Worm (Caenorhabditis elegans) whole organism, early embryonic: ENCODE results near the gene arp-1.

Source experiments
- ama-1 ChIP-seq: fragments of 150-350 bp; optimal IDR thresholded peaks from 2 replicates; lab custom pipeline; 2014
- ets-7 ChIP-seq: sonication (generic microtip); optimal IDR thresholded peaks from 2 replicates; lab custom pipeline; 2016; ENCODE audit warnings: missing genotype, missing genetic modification characterization, missing compliant biosample characterization
- flt-1 ChIP-seq: fragments of 200-800 bp; sonication (Bioruptor generic); IDR thresholded peaks from 2 replicates; pipeline ENCODE4 v1.3.6; 2022; ENCODE audit warnings: missing genetic modification characterization, missing compliant biosample characterization
- hmg-4 ChIP-seq: fragments of 200-800 bp; sonication (Bioruptor generic); optimal IDR thresholded peaks from 2 replicates; lab custom pipeline; 2018; ENCODE audit warnings: mild to moderate bottlenecking, missing genetic modification characterization, missing compliant biosample characterization
- pes-1 ChIP-seq: fragments of 200-800 bp; sonication (Bioruptor generic); IDR thresholded peaks from 2 replicates; pipeline ENCODE4 v1.3.6; 2022; ENCODE audit warnings: missing genetic modification reagents, missing genetic modification characterization, missing compliant biosample characterization
- scrt-1 ChIP-seq: fragments of 200-800 bp; sonication (Bioruptor generic); IDR thresholded peaks from 2 replicates; pipeline ENCODE4 v1.3.6; 2022; ENCODE audit warnings: missing genetic modification characterization, missing compliant biosample characterization
- sea-1 ChIP-seq: fragments of 200-800 bp; sonication (Bioruptor generic); conservative IDR thresholded peaks from 2 replicates; pipeline ENCODE4 v1.3.6; 2022; ENCODE audit warnings: missing genetic modification characterization, missing compliant biosample characterization
- tbx-37 ChIP-seq: fragments of 200-800 bp; sonication (Bioruptor generic); conservative IDR thresholded peaks from 2 replicates; pipeline ENCODE4 v1.3.6; 2022; ENCODE audit warnings: missing genetic modification reagents, missing genetic modification characterization, missing compliant biosample characterization

ce11 chrII:15145594-15145993, 25.5 kb downstream of the arp-1 start, which contains the start of gene Y53F4B.27:
- TF ChIP-seq scrt-1 (GFP tag; lab: Robert Waterston, UW): no peak
- no peak for TF ChIP-seq tbx-37
- TF ChIP-seq sea-1 (GFP tag; lab: Robert Waterston, UW): no peak
- no peak for TF ChIP-seq ama-1 (lab: Kevin White, UChicago)
- no peak for TF ChIP-seq pes-1 (GFP tag; lab: Robert Waterston, UW)
- no peak for TF ChIP-seq ets-7
- no peak for TF ChIP-seq flt-1 (GFP tag; lab: Robert Waterston, UW)
- no peak for TF ChIP-seq hmg-4
